Worm (Caenorhabditis elegans): ENCODE data around the gene glo-3.

Gene glo-3

DNA sequence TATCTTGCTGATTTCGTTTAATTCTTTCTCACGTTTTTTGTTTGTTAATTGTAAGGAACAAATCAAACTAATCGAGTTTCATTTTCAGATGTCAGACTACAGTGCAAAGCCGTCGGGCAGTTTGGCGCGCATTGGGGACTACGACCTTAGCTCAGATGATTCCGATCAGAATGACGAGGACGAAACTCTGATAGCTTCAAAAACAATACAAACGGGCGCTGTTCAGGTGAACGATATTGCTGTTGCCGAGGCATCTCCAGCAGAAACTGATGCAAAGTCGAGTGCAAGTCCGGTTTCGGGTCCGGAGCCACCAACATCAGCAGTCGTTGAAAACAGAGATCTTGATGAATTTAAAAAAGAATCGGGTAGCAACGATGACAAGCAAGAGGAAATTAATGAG lies 35.7 kb downstream of the glo-3 start, which contains the start of gene bet-2:
bet-2 (plus strand) TSS at position 89 of the 400 bp plus-strand sequence.
- TF ChIP-seq lin-32 (GFP tag; optimal IDR thresholded peaks at IDR 0.05) = no peak
- TF ChIP-seq pha-4 (tag; optimal IDR thresholded peaks at IDR 0.05) = no peak
- no peak for TF ChIP-seq lin-13 (tag; optimal IDR thresholded peaks at IDR 0.05)
- TF ChIP-seq nhr-12 (tag; optimal IDR thresholded peaks at IDR 0.05) = no peak
- TF ChIP-seq bed-3 (GFP tag; optimal IDR thresholded peaks at IDR 0.05) = no peak
- TF ChIP-seq cnd-1 (tag; optimal IDR thresholded peaks at IDR 0.05) = no peak
- no peak for TF ChIP-seq nhr-237 (tag; optimal IDR thresholded peaks at IDR 0.05)
- TF ChIP-seq nhr-28 (tag; optimal IDR thresholded peaks at IDR 0.05) = no peak

DNA sequence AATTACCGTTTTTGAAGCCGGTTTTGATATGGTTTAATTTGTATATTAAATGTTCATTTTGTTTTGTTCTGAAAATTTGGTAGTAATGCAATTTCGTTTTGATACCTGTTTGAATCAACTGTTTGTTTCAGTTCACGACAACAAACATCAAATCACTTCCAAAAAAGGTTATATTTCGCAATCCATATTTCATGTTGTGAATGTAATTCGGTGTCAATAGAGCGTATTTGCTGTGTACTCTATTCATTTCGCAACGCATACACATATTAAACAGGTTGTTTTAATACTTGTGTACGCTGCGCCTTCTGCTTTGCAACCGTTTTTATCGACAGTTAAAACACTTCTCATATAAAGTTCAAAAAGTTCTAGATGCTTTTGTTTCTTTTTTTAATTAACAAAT lies 42.9 kb downstream of the glo-3 start:
- TF ChIP-seq flh-1 (GFP tag; optimal IDR thresholded peaks at IDR 0.05) (no peak), zip-8 (tag; optimal IDR thresholded peaks at IDR 0.05) (no peak), pha-4 (tag; optimal IDR thresholded peaks at IDR 0.05) (peak; percentile 64), snpc-4 (tag; optimal IDR thresholded peaks at IDR 0.05) (no peak), ztf-11 (tag; optimal IDR thresholded peaks at IDR 0.05) (no peak), elt-3 (tag; optimal IDR thresholded peaks at IDR 0.05) (peak; percentile 47), nhr-237 (tag; optimal IDR thresholded peaks at IDR 0.05) (peak; percentile 82), bed-3 (GFP tag; optimal IDR thresholded peaks at IDR 0.05) (no peak), mep-1 (tag; optimal IDR thresholded peaks at IDR 0.05) (peak; percentile 21), unc-62 (GFP tag; optimal IDR thresholded peaks at IDR 0.05) (peak; percentile 2), lin-32 (GFP tag; optimal IDR thresholded peaks at IDR 0.05) (no peak), ces-1 (GFP tag; optimal IDR thresholded peaks at IDR 0.05) (peak; percentile 19), drap-1 (GFP tag; optimal IDR thresholded peaks at IDR 0.05) (no peak)

DNA sequence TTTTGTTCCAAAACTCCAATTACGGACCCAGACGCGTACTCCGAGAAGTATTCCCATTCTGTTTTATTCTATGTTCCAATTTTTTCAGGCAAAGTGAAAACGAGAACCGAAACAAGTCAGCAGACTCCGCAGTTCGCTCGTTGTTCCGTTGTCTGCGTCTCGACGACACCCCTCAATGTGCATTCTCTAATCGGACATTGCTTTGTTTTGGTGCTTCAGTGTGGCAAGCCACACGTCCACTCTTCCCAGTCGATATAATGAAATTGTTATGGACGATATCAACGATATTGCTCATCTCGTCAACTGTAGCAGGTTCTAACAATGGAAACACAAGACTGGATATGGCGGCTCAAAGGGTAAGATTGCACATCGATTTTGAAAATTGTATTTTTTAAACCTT lies 43.4 kb downstream of the glo-3 start, which contains the start of gene nhx-5:
nhx-5 (plus strand) TSS at position 82 of the 400 bp plus-strand sequence.
- TF ChIP-seq ces-1 (GFP tag; optimal IDR thresholded peaks at IDR 0.05) (peak; percentile 51), unc-120 (tag; optimal IDR thresholded peaks at IDR 0.05; ENCODE audit: poor library complexity, severe bottlenecking) (no peak)

All from whole organism, mixed stage, embryonic.